Worm (Caenorhabditis elegans) whole organism, late embryonic: Measurements from ENCODE around the gene acy-1.

Experiments used
- C08G9.2 ChIP-seq: sonication (generic microtip); optimal IDR thresholded peaks from 2 replicates; lab custom pipeline; 2016; ENCODE audit warnings: mild to moderate bottlenecking, missing genetic modification characterization, moderate library complexity, missing compliant biosample characterization
- C38D4.7 ChIP-seq: fragments of 200-800 bp; sonication (Bioruptor generic); optimal IDR thresholded peaks from 2 replicates; lab custom pipeline; 2018; ENCODE audit warnings: mild to moderate bottlenecking, missing genetic modification characterization, moderate library complexity, missing compliant biosample characterization
- F13H6.1 ChIP-seq: sonication (generic microtip); optimal IDR thresholded peaks from 2 replicates; lab custom pipeline; 2016; ENCODE audit warnings: missing genetic modification characterization, missing compliant biosample characterization
- K02D7.2 ChIP-seq: sonication (generic microtip); optimal IDR thresholded peaks from 2 replicates; lab custom pipeline; 2017; ENCODE audit warnings: mild to moderate bottlenecking, missing genetic modification characterization, missing compliant biosample characterization
- K09A11.1 ChIP-seq: sonication (generic microtip); optimal IDR thresholded peaks from 2 replicates; lab custom pipeline; 2017; ENCODE audit warnings: antibody characterized with exemption, mild to moderate bottlenecking, missing genetic modification characterization, missing compliant biosample characterization; ENCODE audit not compliant: insufficient read depth
- ahr-1 ChIP-seq: sonication (generic microtip); optimal IDR thresholded peaks from 2 replicates; lab custom pipeline; 2016; ENCODE audit warnings: missing genetic modification characterization, missing compliant biosample characterization
- ama-1 ChIP-seq: fragments of 150-350 bp; optimal IDR thresholded peaks from 2 replicates; lab custom pipeline; 2014
- ceh-18 ChIP-seq: sonication (generic microtip); optimal IDR thresholded peaks from 2 replicates; lab custom pipeline; 2016; ENCODE audit warnings: missing genetic modification characterization, missing compliant biosample characterization
- ceh-19 ChIP-seq: fragments of 200-800 bp; sonication (Bioruptor generic); optimal IDR thresholded peaks from 2 replicates; lab custom pipeline; 2018; ENCODE audit warnings: mild to moderate bottlenecking, missing genetic modification characterization, missing compliant biosample characterization
- ceh-24 ChIP-seq: sonication (generic microtip); optimal IDR thresholded peaks from 2 replicates; lab custom pipeline; 2016; ENCODE audit warnings: mild to moderate bottlenecking, missing genetic modification characterization, missing compliant biosample characterization
- ceh-30 ChIP-seq: fragments of 150-350 bp; optimal IDR thresholded peaks from 2 replicates; lab custom pipeline; 2014; ENCODE audit warnings: missing biosample characterization, missing genetic modification characterization
- ceh-31 ChIP-seq: sonication (generic microtip); optimal IDR thresholded peaks from 2 replicates; lab custom pipeline; 2016; ENCODE audit warnings: missing genetic modification characterization, missing compliant biosample characterization
- ceh-34 ChIP-seq: sonication (generic microtip); optimal IDR thresholded peaks from 2 replicates; lab custom pipeline; 2016; ENCODE audit warnings: mild to moderate bottlenecking, missing genetic modification characterization, missing compliant biosample characterization
- ceh-45 ChIP-seq: fragments of 200-800 bp; sonication (Bioruptor generic); IDR thresholded peaks from 2 replicates; pipeline ENCODE4 v1.3.6; 2022; ENCODE audit warnings: missing genetic modification reagents, missing genetic modification characterization, missing compliant biosample characterization
- ceh-9 ChIP-seq: sonication (generic microtip); optimal IDR thresholded peaks from 2 replicates; lab custom pipeline; 2016; ENCODE audit warnings: mild to moderate bottlenecking, missing genetic modification characterization, inconsistent platforms, missing compliant biosample characterization
- che-1 ChIP-seq: sonication (generic microtip); optimal IDR thresholded peaks from 2 replicates; lab custom pipeline; 2016; ENCODE audit warnings: mild to moderate bottlenecking, missing genetic modification characterization, missing compliant biosample characterization
- dmd-4 ChIP-seq: sonication (generic microtip); optimal IDR thresholded peaks from 2 replicates; lab custom pipeline; 2016; ENCODE audit warnings: borderline replicate concordance, missing genetic modification characterization, missing compliant biosample characterization
- dve-1 ChIP-seq: sonication (generic microtip); optimal IDR thresholded peaks from 2 replicates; lab custom pipeline; 2017; ENCODE audit warnings: antibody characterized with exemption, mild to moderate bottlenecking, missing genetic modification characterization, missing compliant biosample characterization
- ets-4 ChIP-seq: sonication (generic microtip); optimal IDR thresholded peaks from 2 replicates; lab custom pipeline; 2016; ENCODE audit warnings: missing genetic modification characterization, missing compliant biosample characterization
- eyg-1 ChIP-seq: sonication (generic microtip); optimal IDR thresholded peaks from 2 replicates; lab custom pipeline; 2016; ENCODE audit warnings: missing genotype, missing genetic modification characterization, missing compliant biosample characterization
- fax-1 ChIP-seq: sonication (generic microtip); optimal IDR thresholded peaks from 2 replicates; lab custom pipeline; 2016; ENCODE audit warnings: missing genotype, missing genetic modification characterization, missing compliant biosample characterization
- fkh-10 ChIP-seq: fragments of 150-350 bp; optimal IDR thresholded peaks from 2 replicates; lab custom pipeline; 2014; ENCODE audit warnings: missing biosample characterization, missing genetic modification reagents, missing genetic modification characterization
- gmeb-2 ChIP-seq: sonication (generic microtip); optimal IDR thresholded peaks from 2 replicates; lab custom pipeline; 2016; ENCODE audit warnings: missing genetic modification characterization, inconsistent platforms, missing compliant biosample characterization
- hlh-15 ChIP-seq: sonication (generic microtip); optimal IDR thresholded peaks from 2 replicates; lab custom pipeline; 2016; ENCODE audit warnings: missing genetic modification characterization, missing compliant biosample characterization
- lim-6 ChIP-seq: sonication (generic microtip); optimal IDR thresholded peaks from 2 replicates; lab custom pipeline; 2016; ENCODE audit warnings: missing genetic modification characterization, missing compliant biosample characterization
- mec-3 ChIP-seq: sonication (generic microtip); optimal IDR thresholded peaks from 2 replicates; lab custom pipeline; 2016; ENCODE audit warnings: borderline replicate concordance, missing genetic modification characterization, missing compliant biosample characterization
- nhr-11 ChIP-seq: fragments of 150-350 bp; optimal IDR thresholded peaks from 2 replicates; lab custom pipeline; 2014; ENCODE audit warnings: missing biosample characterization, missing genetic modification characterization
- odd-2 ChIP-seq: sonication (generic microtip); optimal IDR thresholded peaks from 2 replicates; lab custom pipeline; 2017; ENCODE audit warnings: antibody characterized with exemption, mild to moderate bottlenecking, missing genetic modification characterization, missing compliant biosample characterization
- pat-9 ChIP-seq: fragments of 200-800 bp; sonication (Bioruptor generic); optimal IDR thresholded peaks from 2 replicates; lab custom pipeline; 2018; ENCODE audit warnings: mild to moderate bottlenecking, missing genetic modification characterization, moderate library complexity, missing compliant biosample characterization
- pqm-1 ChIP-seq: sonication (generic microtip); optimal IDR thresholded peaks from 2 replicates; lab custom pipeline; 2016; ENCODE audit warnings: missing genetic modification characterization, missing compliant biosample characterization
- pros-1 ChIP-seq: fragments of 150-350 bp; optimal IDR thresholded peaks from 2 replicates; lab custom pipeline; 2014; ENCODE audit warnings: missing biosample characterization, missing genetic modification reagents, missing genetic modification characterization
- rnt-1 ChIP-seq: sonication (generic microtip); optimal IDR thresholded peaks from 2 replicates; lab custom pipeline; 2016; ENCODE audit warnings: missing genetic modification characterization, missing compliant biosample characterization
- sox-2 ChIP-seq: fragments of 200-800 bp; sonication (Bioruptor generic); IDR thresholded peaks from 2 replicates; pipeline ENCODE4 v1.3.6; 2022; ENCODE audit warnings: missing genetic modification reagents, missing genetic modification characterization, missing compliant biosample characterization
- sox-4 ChIP-seq: sonication (generic microtip); optimal IDR thresholded peaks from 2 replicates; lab custom pipeline; 2017; ENCODE audit warnings: mild to moderate bottlenecking, missing genetic modification characterization, inconsistent platforms, missing compliant biosample characterization
- syd-9 ChIP-seq: sonication (generic microtip); optimal IDR thresholded peaks from 2 replicates; lab custom pipeline; 2016; ENCODE audit warnings: mild to moderate bottlenecking, missing genetic modification characterization, moderate library complexity, missing compliant biosample characterization
- tbx-2 ChIP-seq: sonication (generic microtip); optimal IDR thresholded peaks from 2 replicates; lab custom pipeline; 2016; ENCODE audit warnings: missing genetic modification characterization, missing compliant biosample characterization
- tbx-7 ChIP-seq: sonication (generic microtip); optimal IDR thresholded peaks from 2 replicates; lab custom pipeline; 2016; ENCODE audit warnings: missing genotype, missing genetic modification characterization, missing compliant biosample characterization
- ttx-3 ChIP-seq: sonication (generic microtip); optimal IDR thresholded peaks from 2 replicates; lab custom pipeline; 2016; ENCODE audit warnings: missing genetic modification reagents, missing genetic modification characterization, missing compliant biosample characterization
- unc-42 ChIP-seq: sonication (generic microtip); optimal IDR thresholded peaks from 2 replicates; lab custom pipeline; 2016; ENCODE audit warnings: missing genotype, missing genetic modification characterization, missing compliant biosample characterization
- unc-55 ChIP-seq: sonication (generic microtip); optimal IDR thresholded peaks from 2 replicates; lab custom pipeline; 2017; ENCODE audit warnings: missing biosample characterization, missing genetic modification reagents, missing genetic modification characterization
- unc-86 ChIP-seq: sonication (generic microtip); optimal IDR thresholded peaks from 2 replicates; lab custom pipeline; 2016; ENCODE audit warnings: missing genetic modification characterization, missing compliant biosample characterization
- ztf-16 ChIP-seq: sonication (generic microtip); optimal IDR thresholded peaks from 2 replicates; lab custom pipeline; 2017; ENCODE audit warnings: missing genetic modification characterization, missing compliant biosample characterization

The acy-1 gene

ce11 chrIII:4679963-4680484 lies 41.9 kb upstream of the acy-1 start, which contains the start of gene srg-11:
srg-11 (plus strand) TSS chrIII:4680013.
- TF ChIP-seq pqm-1 (tag; lab: Kevin White, UChicago) (no peak), tbx-2 (tag; lab: Kevin White, UChicago) (no peak), tbx-7 (tag; lab: Kevin White, UChicago) (no peak), gmeb-2 (tag; lab: Kevin White, UChicago) (no peak), nhr-11 (tag; lab: Kevin White, UChicago) (no peak), che-1 (tag; lab: Kevin White, UChicago) (no peak), unc-86 (tag; lab: Kevin White, UChicago) (no peak), pat-9 (tag; lab: Kevin White, UChicago) (no peak)

- TF ChIP-seq ceh-18 (peak; percentile 5), che-1 (tag; lab: Kevin White, UChicago) (no peak)
Measured at ce11 chrIII:4687134-4687533, 34.8 kb upstream of the acy-1 start.

- no peak for TF ChIP-seq sox-2
- no peak for TF ChIP-seq ceh-31 (tag; lab: Kevin White, UChicago)
- no peak for TF ChIP-seq syd-9 (tag; lab: Kevin White, UChicago)
- TF ChIP-seq pros-1 (tag; lab: Kevin White, UChicago), result no peak
- TF ChIP-seq C08G9.2 (tag; lab: Kevin White, UChicago), result no peak
- TF ChIP-seq ama-1 (lab: Kevin White, UChicago), result no peak
- TF ChIP-seq gmeb-2 (tag; lab: Kevin White, UChicago), result no peak
- TF ChIP-seq ceh-24 (tag; lab: Kevin White, UChicago), result no peak
- no peak for TF ChIP-seq odd-2 (tag; lab: Kevin White, UChicago)
- TF ChIP-seq tbx-7 (tag; lab: Kevin White, UChicago), result no peak
- no peak for TF ChIP-seq ceh-30 (tag; lab: Kevin White, UChicago)
- TF ChIP-seq ceh-9 (tag; lab: Kevin White, UChicago), result no peak
- TF ChIP-seq lim-6 (tag; lab: Kevin White, UChicago), result no peak
Measured at ce11 chrIII:4688356-4688755, 33.5 kb upstream of the acy-1 start, which contains the start of gene tag-243. tag-243 (minus strand) TSS chrIII:4688456.

- no peak for TF ChIP-seq ets-4 (tag; lab: Kevin White, UChicago)
- no peak for TF ChIP-seq mec-3 (tag; lab: Kevin White, UChicago)
- no peak for TF ChIP-seq pros-1 (tag; lab: Kevin White, UChicago)
- TF ChIP-seq, all 69 proteins: peak for 0
Measured at ce11 chrIII:4688965-4689364, 32.9 kb upstream of the acy-1 start, which contains the start of gene ppat-1. ppat-1 (plus strand) TSS chrIII:4689280.

- TF ChIP-seq che-1 (tag; lab: Kevin White, UChicago) (peak; percentile 86), sox-4 (tag; lab: Kevin White, UChicago) (peak; percentile 72), fkh-10 (no peak), ceh-34 (tag; lab: Kevin White, UChicago) (peak; percentile 77), pat-9 (tag; lab: Kevin White, UChicago) (peak; percentile 74), eyg-1 (tag; lab: Kevin White, UChicago) (peak; percentile 29), tbx-7 (tag; lab: Kevin White, UChicago) (no peak), dmd-4 (tag; lab: Kevin White, UChicago) (peak; percentile 66), K09A11.1 (tag; lab: Kevin White, UChicago) (peak; percentile 57), unc-86 (tag; lab: Kevin White, UChicago) (peak; percentile 59), mec-3 (tag; lab: Kevin White, UChicago) (no peak), ttx-3 (tag; lab: Kevin White, UChicago) (peak; percentile 75), hlh-15 (tag; lab: Kevin White, UChicago) (peak; percentile 57), dve-1 (peak; percentile 77), F13H6.1 (tag; lab: Kevin White, UChicago) (peak; percentile 31), ceh-19 (GFP tag; lab: Kevin White, UChicago) (peak; percentile 73), ztf-16 (tag; lab: Kevin White, UChicago) (peak; percentile 60), K02D7.2 (tag; lab: Kevin White, UChicago) (peak; percentile 59), unc-42 (tag; lab: Kevin White, UChicago) (no peak), C38D4.7 (peak; percentile 74), unc-55 (no peak), ceh-24 (tag; lab: Kevin White, UChicago) (peak; percentile 25), ahr-1 (tag; lab: Kevin White, UChicago) (peak; percentile 69), fax-1 (tag; lab: Kevin White, UChicago) (peak; percentile 70), ceh-45 (GFP tag; lab: Robert Waterston, UW) (peak; percentile 63; the same call in 1 of the 2 replicates), rnt-1 (tag; lab: Kevin White, UChicago) (peak; percentile 62), pros-1 (tag; lab: Kevin White, UChicago) (no peak)
Measured at ce11 chrIII:4689595-4689994, 32.3 kb upstream of the acy-1 start.
